Worm (Caenorhabditis elegans) whole organism, L2 larva: ENCODE results near the gene msp-63.

Experiments used
- R02D3.7 ChIP-seq: fragments of 150-350 bp; optimal IDR thresholded peaks from 2 replicates; lab custom pipeline; 2014; ENCODE audit warnings: missing biosample characterization, missing genetic modification characterization
- dmd-4 ChIP-seq: sonication (generic microtip); optimal IDR thresholded peaks from 2 replicates; lab custom pipeline; 2017; ENCODE audit warnings: missing biosample characterization, missing genetic modification characterization
- egl-27 ChIP-seq: sonication (generic microtip); optimal IDR thresholded peaks from 3 replicates; lab custom pipeline; 2017; ENCODE audit warnings: missing biosample characterization, missing genetic modification reagents, missing genetic modification characterization
- lin-13 ChIP-seq: fragments of 150-350 bp; optimal IDR thresholded peaks from 2 replicates; lab custom pipeline; 2014; ENCODE audit warnings: missing biosample characterization, missing genetic modification reagents, missing genetic modification characterization
- mab-5 ChIP-seq: fragments of 150-350 bp; optimal IDR thresholded peaks from 2 replicates; lab custom pipeline; 2014; ENCODE audit warnings: missing biosample characterization, missing genetic modification characterization
- nhr-11 ChIP-seq: fragments of 150-350 bp; optimal IDR thresholded peaks from 2 replicates; lab custom pipeline; 2014; ENCODE audit warnings: missing biosample characterization, missing genetic modification characterization
- nhr-21 ChIP-seq: fragments of 150-350 bp; optimal IDR thresholded peaks from 2 replicates; lab custom pipeline; 2014; ENCODE audit warnings: missing biosample characterization, missing genetic modification characterization
- nhr-237 ChIP-seq: fragments of 150-350 bp; optimal IDR thresholded peaks from 2 replicates; lab custom pipeline; 2014; ENCODE audit warnings: missing biosample characterization, missing genetic modification characterization
- nhr-6 ChIP-seq: fragments of 150-350 bp; optimal IDR thresholded peaks from 2 replicates; lab custom pipeline; 2014; ENCODE audit warnings: missing biosample characterization, missing genetic modification characterization
- skn-1 ChIP-seq: sonication (generic microtip); optimal IDR thresholded peaks from 2 replicates; lab custom pipeline; 2017; ENCODE audit warnings: missing biosample characterization, missing genetic modification characterization
- ztf-11 ChIP-seq: sonication (generic microtip); optimal IDR thresholded peaks from 2 replicates; lab custom pipeline; 2017; ENCODE audit warnings: missing biosample characterization, missing genetic modification characterization

ce11 chrII:5777372-5777771 is 19.9 kb downstream of the msp-63 start:
- TF ChIP-seq R02D3.7 (tag; lab: Kevin White, UChicago), result no peak
- no peak for TF ChIP-seq ztf-11
- TF ChIP-seq lin-13 (GFP tag; lab: Kevin White, UChicago), result no peak
- TF ChIP-seq nhr-21, result no peak
- no peak for TF ChIP-seq skn-1 (tag; lab: Kevin White, UChicago)
- no peak for TF ChIP-seq nhr-11
- no peak for TF ChIP-seq egl-27 (tag; lab: Kevin White, UChicago)
- TF ChIP-seq nhr-237 (tag; lab: Kevin White, UChicago), result no peak
- no peak for TF ChIP-seq dmd-4 (tag; lab: Kevin White, UChicago)
- TF ChIP-seq mab-5 (tag; lab: Kevin White, UChicago), result no peak
- no peak for TF ChIP-seq nhr-6
